Fruit fly (Drosophila melanogaster) whole organism, adult: ENCODE data around the gene CG14995.

ENCODE experiments used
- CG11617 ChIP-seq: fragments of 200-800 bp; sonication (Bioruptor generic); optimal IDR thresholded peaks from 2 replicates; lab custom pipeline; 2017; ENCODE audit warnings: mild to moderate bottlenecking, missing biosample characterization, missing genetic modification reagents, missing genetic modification characterization
- CG12768 ChIP-seq: fragments of 200-800 bp; sonication (Bioruptor generic); optimal IDR thresholded peaks from 2 replicates; lab custom pipeline; 2017; ENCODE audit warnings: missing biosample characterization, missing genetic modification characterization, mild to moderate bottlenecking, moderate library complexity, missing genetic modification reagents
- CG14711 ChIP-seq: fragments of 200-800 bp; sonication (Bioruptor generic); optimal IDR thresholded peaks from 2 replicates; lab custom pipeline; 2018; ENCODE audit warnings: missing biosample characterization, mild to moderate bottlenecking, missing genetic modification characterization, moderate library complexity
- CG1620 ChIP-seq: fragments of 200-800 bp; sonication (Bioruptor generic); optimal IDR thresholded peaks from 2 replicates; lab custom pipeline; 2016; ENCODE audit warnings: missing biosample characterization, missing genetic modification characterization
- CG33017 ChIP-seq: fragments of 200-800 bp; sonication (Bioruptor generic); optimal IDR thresholded peaks from 2 replicates; lab custom pipeline; 2018; ENCODE audit warnings: missing biosample characterization, mild to moderate bottlenecking, missing genetic modification characterization, moderate library complexity
- CG5204 ChIP-seq: fragments of 200-800 bp; sonication (Bioruptor generic); optimal IDR thresholded peaks from 2 replicates; lab custom pipeline; 2016; ENCODE audit warnings: missing biosample characterization, missing genetic modification characterization
- CG7045 ChIP-seq: fragments of 200-800 bp; sonication (Bioruptor generic); optimal IDR thresholded peaks from 2 replicates; lab custom pipeline; 2017; ENCODE audit warnings: missing biosample characterization, mild to moderate bottlenecking, missing genetic modification characterization
- CG7101 ChIP-seq: fragments of 200-800 bp; sonication (Bioruptor generic); optimal IDR thresholded peaks from 2 replicates; lab custom pipeline; 2018; ENCODE audit warnings: missing biosample characterization, mild to moderate bottlenecking, missing genetic modification characterization, moderate library complexity
- Clk ChIP-seq: fragments of 200-800 bp; sonication (Bioruptor generic); optimal IDR thresholded peaks from 2 replicates; lab custom pipeline; 2017; ENCODE audit warnings: missing biosample characterization, missing genetic modification characterization
- Crg-1 ChIP-seq: fragments of 200-800 bp; sonication (Bioruptor generic); optimal IDR thresholded peaks from 2 replicates; lab custom pipeline; 2016; ENCODE audit warnings: missing biosample characterization, missing genetic modification characterization
- Hr96 ChIP-seq: fragments of 200-800 bp; sonication (Bioruptor generic); optimal IDR thresholded peaks from 2 replicates; lab custom pipeline; 2016; ENCODE audit warnings: missing biosample characterization, missing genetic modification characterization
- Mnt ChIP-seq: fragments of 200-800 bp; sonication (Bioruptor generic); optimal IDR thresholded peaks from 2 replicates; lab custom pipeline; 2016; ENCODE audit warnings: missing biosample characterization, mild to moderate bottlenecking, missing genetic modification characterization
- bab1 ChIP-seq: fragments of 200-800 bp; sonication (Bioruptor generic); optimal IDR thresholded peaks from 3 replicates; lab custom pipeline; 2019; ENCODE audit warnings: missing biosample characterization, mild to moderate bottlenecking, missing genetic modification characterization, moderate library complexity
- cic ChIP-seq: fragments of 200-800 bp; sonication (Bioruptor generic); optimal IDR thresholded peaks from 2 replicates; lab custom pipeline; 2017; ENCODE audit warnings: missing biosample characterization, mild to moderate bottlenecking, missing genetic modification characterization, moderate library complexity
- cnc ChIP-seq, 2 experiments: fragments of >200 bp; optimal IDR thresholded peaks; 2 replicates each; lab custom pipeline; 2017
- kay ChIP-seq: fragments of 200-800 bp; sonication (Bioruptor generic); peaks from one replicate; lab custom pipeline; 2016; ENCODE audit warnings: missing biosample characterization, missing genetic modification characterization, borderline replicate concordance
- ovo ChIP-seq: fragments of 200-800 bp; sonication (Bioruptor generic); optimal IDR thresholded peaks from 2 replicates; lab custom pipeline; 2016; ENCODE audit warnings: missing biosample characterization, missing genetic modification characterization
- pad ChIP-seq: fragments of 200-800 bp; sonication (Bioruptor generic); optimal IDR thresholded peaks from 3 replicates; lab custom pipeline; 2017; ENCODE audit warnings: missing biosample characterization, missing genetic modification characterization, mild to moderate bottlenecking, moderate library complexity, missing genetic modification reagents
- tj ChIP-seq: fragments of 200-800 bp; sonication (Bioruptor generic); optimal IDR thresholded peaks from 3 replicates; lab custom pipeline; 2017; ENCODE audit warnings: missing biosample characterization, mild to moderate bottlenecking, missing genetic modification characterization, moderate library complexity
- toe ChIP-seq: fragments of 200-800 bp; sonication (Bioruptor generic); optimal IDR thresholded peaks from 2 replicates; lab custom pipeline; 2016; ENCODE audit warnings: missing biosample characterization, missing genetic modification characterization

The CG14995 gene

DNA sequence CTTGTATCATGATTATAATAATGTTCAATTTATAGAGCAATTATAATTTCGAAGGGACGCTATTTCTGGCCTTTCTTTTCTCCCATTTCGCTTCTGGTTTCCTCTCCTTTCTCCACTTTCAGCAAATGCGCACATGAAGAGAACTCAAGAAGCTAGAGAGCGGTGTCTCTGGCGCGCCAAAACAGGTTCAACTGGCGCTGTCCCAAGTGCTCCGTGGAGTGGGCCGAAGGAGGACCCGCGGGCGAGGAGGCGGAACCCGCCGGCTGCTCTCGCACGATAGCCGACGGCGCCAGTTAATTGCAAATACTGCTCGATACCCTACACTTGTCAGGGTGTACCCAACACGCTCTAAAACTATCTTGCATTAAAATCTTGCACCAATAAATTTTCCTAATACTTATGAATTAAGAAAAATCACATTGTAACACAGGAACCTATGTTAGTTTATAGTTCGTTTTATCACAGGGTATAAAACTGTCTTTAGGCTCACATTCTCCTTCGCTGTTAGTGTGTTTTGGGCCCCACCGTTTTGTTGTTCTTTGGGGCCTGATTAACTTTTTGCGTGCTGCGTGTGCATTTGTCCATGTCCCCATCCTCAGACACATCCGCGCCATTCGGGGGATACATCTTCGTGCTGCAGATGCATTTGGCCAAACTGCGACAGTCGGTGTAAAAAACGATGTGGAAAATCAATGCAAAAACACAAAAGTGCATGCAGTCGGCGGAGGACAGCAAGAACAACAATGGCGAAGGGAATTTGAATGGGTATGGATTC is 32.6 kb downstream of the CG14995 start:
- TF ChIP-seq cnc (optimal IDR thresholded peaks at IDR 0.05; lab: Kevin White, UChicago): no peak
- peak; percentile 1 for TF ChIP-seq cic (GFP tag; lab: Kevin White, UChicago)
- peak; percentile 81 for TF ChIP-seq CG33017 (tag; lab: Kevin White, UChicago)
- TF ChIP-seq CG14711: peak; percentile 76
- TF ChIP-seq CG7045: no peak
- no peak for TF ChIP-seq ovo (GFP tag; lab: Kevin White, UChicago)
- no peak for TF ChIP-seq Mnt (GFP tag; lab: Kevin White, UChicago)
- TF ChIP-seq Clk: no peak
- TF ChIP-seq kay (GFP tag; lab: Kevin White, UChicago): peak; percentile 26
- TF ChIP-seq bab1 (GFP tag; lab: Kevin White, UChicago): peak; percentile 47
- TF ChIP-seq Hr96 (GFP tag; lab: Kevin White, UChicago): peak; percentile 19
- TF ChIP-seq CG7101 (tag; lab: Kevin White, UChicago): peak; percentile 82
- peak; percentile 74 for TF ChIP-seq CG12768 (GFP tag; lab: Kevin White, UChicago)
- no peak for TF ChIP-seq toe (GFP tag; lab: Kevin White, UChicago)
- TF ChIP-seq pad: no peak
- TF ChIP-seq CG1620 (GFP tag; lab: Kevin White, UChicago): no peak
- TF ChIP-seq tj (GFP tag; lab: Kevin White, UChicago): peak; percentile 17
- no peak for TF ChIP-seq CG5204 (GFP tag; lab: Kevin White, UChicago)

DNA sequence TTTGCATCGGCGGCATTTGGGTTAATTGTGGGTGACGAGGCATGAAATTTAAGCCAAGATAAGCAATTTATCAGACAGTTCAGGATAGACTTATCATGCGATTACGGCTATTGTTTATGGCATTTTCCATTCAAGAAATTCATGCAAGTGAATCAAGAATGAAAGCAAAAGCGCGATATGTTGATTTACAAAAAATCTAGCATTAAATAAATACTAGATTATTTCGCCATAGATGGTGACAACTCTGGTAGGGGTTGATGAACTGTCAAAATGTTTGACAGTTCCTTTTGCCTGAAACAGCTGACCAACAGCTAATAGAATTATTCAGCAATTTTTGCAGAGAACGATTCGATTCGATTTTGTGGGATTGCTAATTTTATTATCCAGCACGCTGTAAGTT is 34.0 kb downstream of the CG14995 start, which contains the start of gene CG32259:
Gene CG32259, plus strand, starts transcription at position 301 of the 400 bp plus-strand sequence.
- peak; percentile 83 for TF ChIP-seq tj (GFP tag; lab: Kevin White, UChicago)
- no peak for TF ChIP-seq pad
- TF ChIP-seq bab1 (GFP tag; lab: Kevin White, UChicago): no peak
- TF ChIP-seq CG1620 (GFP tag; lab: Kevin White, UChicago): no peak
- no peak for TF ChIP-seq Crg-1 (GFP tag; lab: Kevin White, UChicago)
- TF ChIP-seq CG14711: peak; percentile 42
- no peak for TF ChIP-seq CG5204 (GFP tag; lab: Kevin White, UChicago)
- no peak for TF ChIP-seq CG12768 (GFP tag; lab: Kevin White, UChicago)
- TF ChIP-seq kay (GFP tag; lab: Kevin White, UChicago): peak; percentile 33
- TF ChIP-seq CG33017 (tag; lab: Kevin White, UChicago): no peak
- TF ChIP-seq CG7101 (tag; lab: Kevin White, UChicago): no peak
- TF ChIP-seq CG7045: no peak
- TF ChIP-seq cic (GFP tag; lab: Kevin White, UChicago): no peak
- TF ChIP-seq toe (GFP tag; lab: Kevin White, UChicago): no peak
- TF ChIP-seq Hr96 (GFP tag; lab: Kevin White, UChicago): no peak
- TF ChIP-seq ovo (GFP tag; lab: Kevin White, UChicago): no peak
- TF ChIP-seq CG11617: no peak
- no peak for TF ChIP-seq cnc (optimal IDR thresholded peaks at IDR 0.05; lab: Kevin White, UChicago)
- TF ChIP-seq Mnt (GFP tag; lab: Kevin White, UChicago): no peak
- no peak for TF ChIP-seq Clk

DNA sequence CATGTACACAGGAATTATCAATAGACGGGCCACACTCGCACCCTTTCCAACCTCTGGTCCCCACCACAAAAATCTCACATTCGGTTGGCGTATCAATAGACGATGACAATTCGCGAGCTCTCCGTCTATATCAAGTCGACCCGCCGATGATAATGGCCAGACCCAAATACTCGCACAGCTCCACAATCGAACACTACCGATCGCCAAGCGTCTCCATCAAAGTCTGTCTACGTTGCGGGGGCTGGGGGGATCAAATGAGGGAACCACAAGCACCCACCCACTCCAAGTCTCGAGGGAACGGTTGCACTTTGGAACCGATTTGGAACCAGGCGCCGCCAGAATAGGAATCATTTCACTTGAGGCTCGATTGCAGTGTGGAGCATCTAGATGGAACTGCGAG is 34.7 kb downstream of the CG14995 start:
- TF ChIP-seq bab1 (GFP tag; lab: Kevin White, UChicago) (no peak), kay (GFP tag; lab: Kevin White, UChicago) (peak; percentile 82), Hr96 (GFP tag; lab: Kevin White, UChicago) (peak; percentile 26), Mnt (GFP tag; lab: Kevin White, UChicago) (peak; percentile 61), CG12768 (GFP tag; lab: Kevin White, UChicago) (peak; percentile 83), cic (GFP tag; lab: Kevin White, UChicago) (peak; percentile 88), ovo (GFP tag; lab: Kevin White, UChicago) (no peak), toe (GFP tag; lab: Kevin White, UChicago) (peak; percentile 0), cnc (optimal IDR thresholded peaks at IDR 0.05; lab: Kevin White, UChicago) (no peak), Clk (no peak)

DNA sequence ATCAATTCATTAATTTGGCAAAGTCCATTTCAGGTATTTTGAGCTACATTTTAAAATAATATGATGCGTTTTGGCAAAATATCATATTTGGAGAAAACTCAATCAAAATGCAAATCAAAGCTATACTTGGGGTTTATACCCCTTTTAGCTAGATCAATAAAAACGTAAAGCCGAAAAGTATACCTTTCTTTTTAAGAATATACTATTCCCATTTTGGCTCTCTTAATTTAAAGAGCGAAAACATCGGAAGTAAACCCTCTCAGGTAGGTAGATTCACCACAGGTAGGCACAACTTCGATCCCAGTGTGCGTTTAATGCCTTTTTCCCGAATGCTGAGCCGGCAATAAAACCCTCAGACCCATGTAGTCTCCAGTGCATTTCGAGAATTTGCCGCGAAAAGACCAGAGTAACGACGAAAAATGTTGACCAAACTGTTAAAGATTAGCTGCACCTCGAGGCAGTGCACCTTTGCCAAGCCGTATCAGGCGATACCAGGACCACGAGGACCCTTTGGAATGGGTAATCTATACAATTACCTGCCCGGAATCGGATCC is 41.1 kb downstream of the CG14995 start, which contains the start of gene dib:
Gene dib, plus strand, starts transcription at position 372 of the 554 bp plus-strand sequence.
- TF ChIP-seq tj (GFP tag; lab: Kevin White, UChicago) (peak; percentile 91), pad (peak; percentile 73), CG7101 (tag; lab: Kevin White, UChicago) (no peak), cnc (optimal IDR thresholded peaks at IDR 0.05; lab: Kevin White, UChicago) (no peak), Hr96 (GFP tag; lab: Kevin White, UChicago) (no peak), kay (GFP tag; lab: Kevin White, UChicago) (no peak), CG14711 (no peak), toe (GFP tag; lab: Kevin White, UChicago) (no peak), Clk (no peak), bab1 (GFP tag; lab: Kevin White, UChicago) (peak; percentile 47)

DNA sequence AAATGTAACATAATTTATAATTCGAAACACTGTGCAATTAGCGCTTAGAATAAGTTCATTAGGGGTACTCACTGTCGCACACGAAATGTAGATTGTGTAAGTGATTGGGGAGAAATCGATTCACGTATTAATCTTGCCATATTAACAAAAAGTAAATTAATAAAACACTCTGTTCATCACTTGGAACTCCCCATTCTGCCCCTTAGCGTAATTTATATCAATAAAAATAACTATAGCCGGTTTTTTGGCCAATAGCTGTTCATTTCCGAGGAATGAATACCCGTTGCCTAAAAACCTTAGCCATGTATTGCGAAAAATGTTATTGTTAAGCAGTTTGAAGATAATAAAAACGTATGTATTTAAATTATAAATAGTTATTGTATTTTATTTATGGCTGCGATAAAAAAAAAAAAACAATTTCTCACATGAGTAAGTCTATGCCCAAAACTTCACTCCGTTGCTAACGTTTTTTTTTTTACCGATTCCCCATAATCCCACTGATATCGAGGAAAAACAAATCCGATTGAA is 43.7 kb downstream of the CG14995 start, which contains the start of gene Ugt305A1:
Gene Ugt305A1, plus strand, starts transcription at position 478 of the 528 bp plus-strand sequence.
- TF ChIP-seq CG7101 (tag; lab: Kevin White, UChicago): peak; percentile 6
- TF ChIP-seq CG12768 (GFP tag; lab: Kevin White, UChicago): no peak
- peak; percentile 30 for TF ChIP-seq CG5204 (GFP tag; lab: Kevin White, UChicago)
